Worm (Caenorhabditis elegans): ENCODE data around the gene F48E8.3.

DNA sequence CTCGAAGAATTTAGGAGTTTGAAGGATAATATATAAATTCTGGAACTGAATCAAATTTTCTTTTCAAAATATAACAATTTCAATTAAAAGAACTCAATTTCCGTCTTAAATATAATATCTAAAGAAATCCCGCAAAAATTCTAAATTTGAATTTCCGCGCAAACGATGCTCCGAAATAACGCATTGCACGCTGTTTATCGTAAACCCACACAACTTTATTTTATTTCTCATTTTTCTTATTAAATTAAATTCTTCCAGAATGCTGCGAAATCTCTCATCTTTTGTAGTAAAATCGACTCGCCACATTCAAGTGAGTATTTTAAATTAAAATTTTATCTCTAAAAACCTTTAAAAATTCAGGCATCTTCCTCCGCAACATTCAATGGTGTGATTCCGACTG lies 37.8 kb downstream of the F48E8.3 start, which contains the start of gene R02F2.9:
- TF ChIP-seq him-1 (tag; optimal IDR thresholded peaks at IDR 0.05) = no peak
- no peak for TF ChIP-seq W03F9.2 (tag; optimal IDR thresholded peaks at IDR 0.05)
- no peak for TF ChIP-seq dao-5 (tag; optimal IDR thresholded peaks at IDR 0.05)

All from whole organism, L4/young adult.